Worm (Caenorhabditis elegans): ENCODE data around the gene cdk-1.

ce11 chrIII:9711163-9711562, 36.1 kb upstream of the cdk-1 start:
- TF ChIP-seq nhr-76 (tag; optimal IDR thresholded peaks at IDR 0.05) (no peak), nhr-237 (tag; optimal IDR thresholded peaks at IDR 0.05) (no peak), elt-1 (tag; optimal IDR thresholded peaks at IDR 0.05) (no peak), nhr-77 (tag; optimal IDR thresholded peaks at IDR 0.05) (no peak), fkh-10 (GFP tag; optimal IDR thresholded peaks at IDR 0.05) (no peak), aly-2 (tag; optimal IDR thresholded peaks at IDR 0.05) (no peak), ceh-16 (tag; optimal IDR thresholded peaks at IDR 0.05) (no peak), lin-39 (tag; optimal IDR thresholded peaks at IDR 0.05) (no peak), nhr-25 (tag; optimal IDR thresholded peaks at IDR 0.05) (no peak), ceh-82 (tag; optimal IDR thresholded peaks at IDR 0.05) (no peak), zag-1 (tag; optimal IDR thresholded peaks at IDR 0.05) (no peak), sea-2 (GFP tag; optimal IDR thresholded peaks at IDR 0.05) (no peak), ceh-9 (tag; optimal IDR thresholded peaks at IDR 0.05) (no peak)
